Worm (Caenorhabditis elegans) whole organism, L3 larva: Measurements from ENCODE around the gene nsy-7.
A peak's percentile ranks its signal among the peaks of the same experiment; 100 is the strongest.

Experiments used
- R02D3.7 ChIP-seq: fragments of 150-350 bp; optimal IDR thresholded peaks from 2 replicates; lab custom pipeline; 2014; ENCODE audit warnings: missing biosample characterization, missing genetic modification characterization
- ZK546.5 ChIP-seq: sonication (generic microtip); optimal IDR thresholded peaks from 2 replicates; lab custom pipeline; 2017; ENCODE audit warnings: missing biosample characterization, missing genetic modification characterization
- aly-2 ChIP-seq: fragments of 150-350 bp; optimal IDR thresholded peaks from 2 replicates; lab custom pipeline; 2014; ENCODE audit warnings: missing biosample characterization, missing genetic modification characterization
- ama-1 ChIP-seq: fragments of 150-350 bp; optimal IDR thresholded peaks from 2 replicates; lab custom pipeline; 2018
- ceh-16 ChIP-seq: sonication (generic microtip); optimal IDR thresholded peaks from 2 replicates; lab custom pipeline; 2017; ENCODE audit warnings: missing biosample characterization, missing genetic modification characterization
- ceh-28 ChIP-seq: fragments of 150-350 bp; optimal IDR thresholded peaks from 2 replicates; lab custom pipeline; 2014; ENCODE audit warnings: missing biosample characterization, missing genetic modification reagents, missing genetic modification characterization
- ceh-82 ChIP-seq: fragments of 150-350 bp; optimal IDR thresholded peaks from 2 replicates; lab custom pipeline; 2014; ENCODE audit warnings: missing biosample characterization, missing genetic modification characterization
- ceh-9 ChIP-seq: sonication (generic microtip); optimal IDR thresholded peaks from 2 replicates; lab custom pipeline; 2018; ENCODE audit warnings: missing biosample characterization, missing genetic modification characterization
- egl-5 ChIP-seq: fragments of 150-350 bp; optimal IDR thresholded peaks from 2 replicates; lab custom pipeline; 2017; ENCODE audit warnings: missing biosample characterization, missing genetic modification reagents, missing genetic modification characterization, inconsistent platforms
- elt-1 ChIP-seq: fragments of 150-350 bp; optimal IDR thresholded peaks from 2 replicates; lab custom pipeline; 2014; ENCODE audit warnings: missing biosample characterization, missing genetic modification characterization
- elt-2 ChIP-seq: sonication (generic microtip); optimal IDR thresholded peaks from 2 replicates; lab custom pipeline; 2016; ENCODE audit warnings: missing genetic modification reagents, mild to moderate bottlenecking, missing genetic modification characterization, missing compliant biosample characterization
- elt-3 ChIP-seq, 3 experiments: fragments of 150-350 bp in 1 of 3; sonication (generic microtip) in 2 of 3; optimal IDR thresholded peaks; 2 replicates in 2 of 3; 4 replicates in 1 of 3; lab custom pipeline; 2014 to 2017; ENCODE audit warnings: missing biosample characterization in 3 of 3, missing genetic modification characterization in 3 of 3
- eor-1 ChIP-seq, 2 experiments: fragments of 150-350 bp; optimal IDR thresholded peaks; 2 replicates each; lab custom pipeline; 2014 to 2018; ENCODE audit warnings: missing biosample characterization in 2 of 2, missing genetic modification characterization in 2 of 2
- fkh-10 ChIP-seq: sonication (generic microtip); optimal IDR thresholded peaks from 2 replicates; lab custom pipeline; 2017; ENCODE audit warnings: missing biosample characterization, missing genetic modification reagents, missing genetic modification characterization
- fkh-2 ChIP-seq: fragments of 150-350 bp; optimal IDR thresholded peaks from 2 replicates; lab custom pipeline; 2014; ENCODE audit warnings: missing biosample characterization, missing genetic modification reagents, missing genetic modification characterization
- fos-1 ChIP-seq: fragments of 150-350 bp; optimal IDR thresholded peaks from 2 replicates; lab custom pipeline; 2014; ENCODE audit warnings: missing biosample characterization, missing genetic modification characterization
- hmg-11 ChIP-seq: sonication (generic microtip); optimal IDR thresholded peaks from 2 replicates; lab custom pipeline; 2016; ENCODE audit warnings: missing genetic modification characterization, missing compliant biosample characterization
- jun-1 ChIP-seq: fragments of 150-350 bp; optimal IDR thresholded peaks from 2 replicates; lab custom pipeline; 2014; ENCODE audit warnings: missing biosample characterization, missing genetic modification reagents, missing genetic modification characterization
- lin-15B ChIP-seq: fragments of 150-350 bp; optimal IDR thresholded peaks from 2 replicates; lab custom pipeline; 2014; ENCODE audit warnings: missing biosample characterization, missing genetic modification characterization
- lin-39 ChIP-seq: fragments of 150-350 bp; optimal IDR thresholded peaks from 2 replicates; lab custom pipeline; 2018; ENCODE audit warnings: missing biosample characterization, missing genetic modification reagents, missing genetic modification characterization
- mml-1 ChIP-seq: fragments of 150-350 bp; sonication (generic microtip); optimal IDR thresholded peaks from 3 replicates; lab custom pipeline; 2014; ENCODE audit warnings: missing biosample characterization, missing genetic modification characterization
- nfya-1 ChIP-seq: sonication (generic microtip); optimal IDR thresholded peaks from 2 replicates; lab custom pipeline; 2017; ENCODE audit warnings: missing genetic modification characterization, mild to moderate bottlenecking, missing compliant biosample characterization, antibody characterized with exemption, moderate library complexity; ENCODE audit not compliant: insufficient read depth
- nhr-11 ChIP-seq: fragments of 150-350 bp; optimal IDR thresholded peaks from 2 replicates; lab custom pipeline; 2014; ENCODE audit warnings: missing biosample characterization, missing genetic modification characterization
- nhr-23 ChIP-seq: fragments of 150-350 bp; optimal IDR thresholded peaks from 2 replicates; lab custom pipeline; 2014; ENCODE audit warnings: missing biosample characterization, missing genetic modification reagents, missing genetic modification characterization
- nhr-237 ChIP-seq: fragments of 150-350 bp; optimal IDR thresholded peaks from 2 replicates; lab custom pipeline; 2014; ENCODE audit warnings: missing biosample characterization, missing genetic modification characterization
- nhr-25 ChIP-seq: sonication (generic microtip); optimal IDR thresholded peaks from 2 replicates; lab custom pipeline; 2017; ENCODE audit warnings: missing biosample characterization, missing genetic modification characterization
- nhr-43 ChIP-seq: sonication (generic microtip); optimal IDR thresholded peaks from 2 replicates; lab custom pipeline; 2016; ENCODE audit warnings: mild to moderate bottlenecking, missing genetic modification characterization, missing compliant biosample characterization; ENCODE audit not compliant: poor library complexity, severe bottlenecking
- nhr-67 ChIP-seq: fragments of 150-350 bp; optimal IDR thresholded peaks from 2 replicates; lab custom pipeline; 2014; ENCODE audit warnings: missing biosample characterization, missing genetic modification characterization
- nhr-76 ChIP-seq: fragments of 150-350 bp; sonication (generic microtip); optimal IDR thresholded peaks from 5 replicates; lab custom pipeline; 2014; ENCODE audit warnings: missing biosample characterization, missing genetic modification characterization
- nhr-77 ChIP-seq: fragments of 150-350 bp; optimal IDR thresholded peaks from 2 replicates; lab custom pipeline; 2014; ENCODE audit warnings: missing biosample characterization, missing genetic modification characterization
- pha-4 ChIP-seq: fragments of 150-350 bp; optimal IDR thresholded peaks from 2 replicates; lab custom pipeline; 2014; ENCODE audit warnings: missing biosample characterization, missing genetic modification reagents, missing genetic modification characterization
- pqm-1 ChIP-seq: fragments of 150-350 bp; optimal IDR thresholded peaks from 2 replicates; lab custom pipeline; 2017; ENCODE audit warnings: missing biosample characterization, missing genetic modification characterization, inconsistent platforms
- sea-2 ChIP-seq: fragments of 150-350 bp; sonication (generic microtip); optimal IDR thresholded peaks from 4 replicates; lab custom pipeline; 2014; ENCODE audit warnings: missing biosample characterization, missing genetic modification reagents, missing genetic modification characterization
- skn-1 ChIP-seq: fragments of 150-350 bp; optimal IDR thresholded peaks from 2 replicates; lab custom pipeline; 2014; ENCODE audit warnings: missing biosample characterization, missing genetic modification characterization
- snpc-4 ChIP-seq: fragments of 150-350 bp; optimal IDR thresholded peaks from 2 replicates; lab custom pipeline; 2014; ENCODE audit warnings: missing biosample characterization, missing genetic modification characterization
- tbx-2 ChIP-seq: sonication (generic microtip); optimal IDR thresholded peaks from 2 replicates; lab custom pipeline; 2016; ENCODE audit warnings: mild to moderate bottlenecking, missing genetic modification characterization, missing compliant biosample characterization
- unc-39 ChIP-seq: sonication (generic microtip); optimal IDR thresholded peaks from 4 replicates; lab custom pipeline; 2017; ENCODE audit warnings: missing biosample characterization, missing genetic modification characterization
- unc-62 ChIP-seq: fragments of 150-350 bp; sonication (generic microtip); optimal IDR thresholded peaks from 4 replicates; lab custom pipeline; 2014; ENCODE audit warnings: missing biosample characterization, missing genetic modification reagents, missing genetic modification characterization
- ztf-11 ChIP-seq: fragments of 150-350 bp; optimal IDR thresholded peaks from 2 replicates; lab custom pipeline; 2014; ENCODE audit warnings: missing biosample characterization, missing genetic modification characterization
- ztf-4 ChIP-seq: fragments of 150-350 bp; optimal IDR thresholded peaks from 2 replicates; lab custom pipeline; 2014; ENCODE audit warnings: missing biosample characterization, missing genetic modification characterization

The nsy-7 gene

DNA sequence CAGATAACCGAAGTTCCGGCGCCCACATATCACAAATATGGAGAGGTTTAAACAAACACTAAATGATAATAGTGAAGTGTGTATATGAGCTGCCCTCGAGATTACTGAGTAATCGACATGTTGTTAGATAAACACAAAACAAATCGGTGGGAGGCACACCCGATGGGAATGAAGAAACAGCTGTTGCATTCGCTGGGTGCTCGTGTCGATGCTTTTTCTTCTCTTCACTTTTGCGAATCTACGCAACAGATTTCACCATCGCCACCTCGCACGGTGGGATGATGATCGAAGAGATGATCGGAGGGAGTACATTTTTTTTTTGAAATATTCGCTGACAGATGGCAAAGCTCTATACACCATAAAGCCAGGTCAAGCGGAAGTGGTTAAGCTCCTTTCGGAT is 18.2 kb downstream of the nsy-7 start:
- TF ChIP-seq eor-1 (tag; optimal IDR thresholded peaks at IDR 0.05; lab: Kevin White, UChicago) (no peak), fkh-2 (tag; lab: Kevin White, UChicago) (no peak), pha-4 (tag; lab: Kevin White, UChicago) (no peak), ceh-16 (tag; lab: Kevin White, UChicago) (no peak), elt-1 (no peak), ceh-9 (no peak), elt-3 (tag; optimal IDR thresholded peaks at IDR 0.05; lab: Kevin White, UChicago) (no peak), sea-2 (GFP tag; lab: Kevin White, UChicago) (no peak), unc-39 (no peak), nhr-76 (tag; lab: Kevin White, UChicago) (no peak), nfya-1 (no peak), lin-15B (tag; lab: Kevin White, UChicago) (no peak), ceh-82 (tag; lab: Kevin White, UChicago) (no peak), skn-1 (tag; lab: Kevin White, UChicago) (no peak), fkh-10 (no peak)

DNA sequence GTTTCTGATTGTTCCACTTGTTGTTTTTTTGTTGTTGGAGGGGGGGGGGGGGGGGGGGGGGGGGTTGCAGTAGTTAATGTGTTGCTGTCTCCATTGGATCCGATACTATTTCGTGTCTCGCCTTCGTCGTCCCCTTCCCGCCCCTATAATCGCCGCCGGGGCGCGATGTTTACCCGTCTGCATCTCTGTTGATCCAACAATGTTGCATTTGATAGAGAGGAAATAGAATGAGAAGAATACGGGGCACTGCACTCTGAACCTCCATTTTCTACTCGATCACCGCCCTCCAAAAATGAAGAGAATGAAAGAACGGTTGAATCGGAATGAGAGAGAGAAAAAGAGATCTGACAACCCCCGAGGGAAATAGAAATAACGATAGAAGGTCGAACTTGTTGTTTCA is 18.7 kb downstream of the nsy-7 start:
- no peak for TF ChIP-seq hmg-11 (tag; lab: Kevin White, UChicago)
- TF ChIP-seq nhr-11 (tag; lab: Kevin White, UChicago) = no peak
- no peak for TF ChIP-seq nhr-77
- TF ChIP-seq fkh-2 (tag; lab: Kevin White, UChicago) = no peak
- no peak for TF ChIP-seq nhr-67 (tag; lab: Kevin White, UChicago)
- no peak for TF ChIP-seq ztf-11 (tag; lab: Kevin White, UChicago)
- TF ChIP-seq ZK546.5 (tag; lab: Kevin White, UChicago) = no peak
- no peak for TF ChIP-seq fos-1 (tag; lab: Kevin White, UChicago)
- TF ChIP-seq nhr-76 (tag; lab: Kevin White, UChicago) = no peak
- no peak for TF ChIP-seq ama-1 (lab: Kevin White, UChicago)
- no peak for TF ChIP-seq nhr-237
- TF ChIP-seq nhr-43 = peak; percentile 24
- TF ChIP-seq mml-1 = no peak
- no peak for TF ChIP-seq snpc-4 (tag; lab: Kevin White, UChicago)
- TF ChIP-seq aly-2 (tag; lab: Kevin White, UChicago) = no peak
- peak; percentile 10 for TF ChIP-seq pha-4 (tag; lab: Kevin White, UChicago)
- no peak for TF ChIP-seq unc-62 (GFP tag; lab: Kevin White, UChicago)
- TF ChIP-seq R02D3.7 (tag; lab: Kevin White, UChicago) = no peak
- TF ChIP-seq nhr-23 (tag; lab: Kevin White, UChicago) = peak; percentile 64
- TF ChIP-seq nfya-1 = peak; percentile 22
- no peak for TF ChIP-seq pqm-1 (tag; lab: Kevin White, UChicago)
- peak; percentile 59 for TF ChIP-seq nhr-25
- TF ChIP-seq elt-2 (tag; lab: Kevin White, UChicago) = no peak
- TF ChIP-seq egl-5 (tag; lab: Kevin White, UChicago) = no peak
- no peak for TF ChIP-seq tbx-2 (tag; lab: Kevin White, UChicago)
- no peak for TF ChIP-seq elt-1
- TF ChIP-seq unc-39 = no peak
- no peak for TF ChIP-seq jun-1 (tag; lab: Kevin White, UChicago)
- TF ChIP-seq lin-39 (tag; lab: Kevin White, UChicago) = peak; percentile 27

DNA sequence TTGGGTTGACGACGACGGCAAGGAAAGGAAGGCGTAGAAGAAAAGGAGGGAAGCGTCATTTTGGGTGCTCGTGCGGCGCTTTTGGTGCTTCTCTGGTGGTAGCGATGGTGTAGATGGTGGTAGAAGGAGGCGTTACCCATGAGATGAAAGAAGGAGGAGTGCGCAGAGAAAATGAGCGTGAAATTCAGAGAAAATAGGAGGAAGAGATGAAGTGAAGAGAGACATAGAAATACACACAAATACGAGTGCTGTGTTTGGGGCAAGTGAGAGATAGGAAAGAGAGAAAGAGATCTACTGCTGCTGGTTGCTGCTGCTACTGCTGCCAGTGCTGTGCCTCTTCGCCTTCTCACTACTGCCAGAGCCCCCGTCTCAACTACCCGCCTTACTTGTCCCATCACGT is 19.9 kb downstream of the nsy-7 start:
- TF ChIP-seq lin-39 (tag; lab: Kevin White, UChicago) (peak; percentile 51), nhr-77 (no peak), elt-2 (tag; lab: Kevin White, UChicago) (no peak), pqm-1 (tag; lab: Kevin White, UChicago) (no peak), eor-1 (tag; optimal IDR thresholded peaks at IDR 0.05; lab: Kevin White, UChicago) (no peak), egl-5 (tag; lab: Kevin White, UChicago) (no peak), hmg-11 (tag; lab: Kevin White, UChicago) (peak; percentile 80), nhr-43 (no peak), nfya-1 (peak; percentile 70), unc-62 (GFP tag; lab: Kevin White, UChicago) (no peak), nhr-237 (no peak), nhr-25 (no peak), nhr-67 (tag; lab: Kevin White, UChicago) (no peak), R02D3.7 (tag; lab: Kevin White, UChicago) (no peak), ceh-28 (no peak), aly-2 (tag; lab: Kevin White, UChicago) (no peak), ztf-11 (tag; lab: Kevin White, UChicago) (no peak), ama-1 (lab: Kevin White, UChicago) (no peak), nhr-11 (tag; lab: Kevin White, UChicago) (no peak), snpc-4 (tag; lab: Kevin White, UChicago) (no peak), sea-2 (GFP tag; lab: Kevin White, UChicago) (no peak), lin-15B (tag; lab: Kevin White, UChicago) (peak; percentile 51), tbx-2 (tag; lab: Kevin White, UChicago) (no peak), ztf-4 (tag; lab: Kevin White, UChicago) (no peak)
